Fruit fly (Drosophila melanogaster) whole organism: ENCODE data around the gene Cisd2.

Experiments used
- CG8478 ChIP-seq: fragments of >200 bp; optimal IDR thresholded peaks from 2 replicates; lab custom pipeline; 2018; ENCODE audit warnings: inconsistent platforms
- Dll ChIP-seq: fragments of >200 bp; optimal IDR thresholded peaks from 2 replicates; lab custom pipeline; 2017
- EcR ChIP-seq, 2 experiments: fragments of >200 bp; optimal IDR thresholded peaks; 2 replicates each; lab custom pipeline; 2017; ENCODE audit warnings: missing biosample characterization in 2 of 2, missing genetic modification characterization in 2 of 2, missing genetic modification reagents in 2 of 2
- pan ChIP-seq: fragments of >200 bp; optimal IDR thresholded peaks from 2 replicates; lab custom pipeline; 2017
- psq ChIP-seq: fragments of >200 bp; optimal IDR thresholded peaks from 2 replicates; lab custom pipeline; 2017
- usp ChIP-seq: fragments of >200 bp; optimal IDR thresholded peaks from 2 replicates; lab custom pipeline; 2017; ENCODE audit warnings: missing biosample characterization, missing genetic modification characterization, mixed read lengths

Gene Cisd2

DNA sequence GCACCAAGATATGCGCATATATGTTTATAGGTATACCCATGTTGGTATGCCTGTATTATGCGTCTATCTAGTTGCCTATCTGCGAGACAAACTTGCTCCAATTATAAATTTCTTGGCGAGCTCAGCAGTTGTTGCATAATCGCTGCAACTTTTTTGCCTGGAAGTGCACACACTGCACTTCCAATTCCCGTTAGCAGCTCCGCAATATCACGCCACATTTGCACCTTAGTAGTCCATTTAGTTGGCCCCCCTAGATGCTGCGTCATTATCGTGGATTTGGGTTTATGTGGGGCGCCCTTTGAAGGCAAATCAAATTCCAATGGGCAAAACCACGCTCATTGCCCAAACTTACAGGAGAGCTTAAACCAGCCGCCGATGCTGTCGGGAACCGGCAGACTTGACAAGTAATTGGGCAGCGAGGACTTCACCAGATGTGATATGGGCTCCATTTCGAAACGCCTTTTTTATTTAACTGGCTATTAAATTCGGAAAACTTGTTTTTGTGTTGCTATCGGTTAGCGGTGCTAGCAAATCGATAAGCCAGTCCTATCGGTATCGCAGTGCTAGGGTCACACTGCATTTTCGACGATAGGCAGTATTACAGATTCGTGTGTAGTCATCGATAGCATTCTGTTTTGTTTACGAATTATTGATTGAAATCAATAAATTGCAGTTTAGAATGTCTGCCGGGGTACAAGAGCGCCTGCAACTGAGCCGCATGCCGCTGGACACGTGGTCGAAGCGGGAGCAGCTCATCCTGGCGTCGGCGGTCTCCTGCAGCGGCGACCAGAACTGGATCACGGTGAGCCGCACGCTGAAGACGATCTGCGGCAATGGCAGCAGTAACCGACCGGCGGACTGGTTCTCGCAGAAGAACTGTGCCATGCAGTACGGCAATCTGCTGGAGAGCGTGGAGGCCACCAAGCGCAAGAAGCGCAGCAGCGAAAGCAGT is at the start of gene Cisd2, which contains the start of gene Brd8:
TSS of gene Cisd2 (minus strand) at position 538 of the 952 bp plus-strand sequence.
TSS of gene Brd8 (plus strand) at position 595 of the 952 bp plus-strand sequence.
- no peak for TF ChIP-seq Dll (lab: Kevin White, UChicago)
- TF ChIP-seq usp (GFP tag; lab: Kevin White, UChicago): no peak
- no peak for TF ChIP-seq EcR (GFP tag; optimal IDR thresholded peaks at IDR 0.05; lab: Kevin White, UChicago)
- TF ChIP-seq CG8478 (lab: Kevin White, UChicago): no peak
- TF ChIP-seq psq (lab: Kevin White, UChicago): no peak
- TF ChIP-seq pan (lab: Kevin White, UChicago): no peak

DNA sequence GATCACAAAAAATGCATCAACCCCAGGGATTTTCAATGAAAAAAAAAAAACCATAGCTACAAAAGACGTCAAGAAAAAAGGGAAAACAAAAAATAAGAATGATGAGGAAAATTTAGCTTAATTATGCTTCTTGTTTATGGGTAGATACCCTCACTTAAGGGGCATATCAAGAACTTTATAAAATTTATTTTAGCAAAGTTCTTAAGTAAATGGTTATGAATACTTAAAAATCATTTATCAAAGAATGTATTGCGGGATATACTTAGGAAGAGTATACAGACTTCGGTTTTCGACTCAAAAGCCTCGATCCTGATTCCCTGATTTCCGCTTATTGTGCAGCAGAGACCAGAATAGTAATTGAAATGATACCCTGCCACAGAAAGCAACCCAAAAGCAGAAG is 49.8 kb upstream of the Cisd2 start:
- TF ChIP-seq Dll (lab: Kevin White, UChicago): no peak
- no peak for TF ChIP-seq psq (lab: Kevin White, UChicago)
- TF ChIP-seq pan (lab: Kevin White, UChicago): no peak
- TF ChIP-seq usp (GFP tag; lab: Kevin White, UChicago): no peak
- no peak for TF ChIP-seq CG8478 (lab: Kevin White, UChicago)
- no peak for TF ChIP-seq EcR (GFP tag; optimal IDR thresholded peaks at IDR 0.05; lab: Kevin White, UChicago)

DNA sequence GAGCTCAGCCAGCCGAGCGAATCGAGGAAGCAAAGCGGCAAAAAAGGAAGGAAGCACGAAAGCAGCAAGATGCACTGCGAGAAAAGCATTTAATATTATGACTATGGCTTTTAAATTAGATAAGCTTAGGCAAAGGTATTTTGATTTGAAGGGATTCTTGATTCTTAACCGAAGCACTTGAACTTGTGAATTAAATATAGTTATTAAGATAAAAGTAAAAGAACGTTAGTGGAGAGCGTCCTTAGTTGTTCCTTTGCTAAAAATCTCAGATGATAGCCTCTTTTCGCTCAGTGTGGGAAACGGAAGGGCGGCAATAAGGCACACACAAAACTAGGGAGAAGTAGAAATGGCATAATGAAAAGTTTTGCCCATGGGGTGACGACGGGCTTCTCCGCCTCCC is 46.0 kb upstream of the Cisd2 start:
- no peak for TF ChIP-seq usp (GFP tag; lab: Kevin White, UChicago)
- TF ChIP-seq Dll (lab: Kevin White, UChicago): no peak
- no peak for TF ChIP-seq pan (lab: Kevin White, UChicago)
- no peak for TF ChIP-seq psq (lab: Kevin White, UChicago)
- TF ChIP-seq EcR (GFP tag; optimal IDR thresholded peaks at IDR 0.05; lab: Kevin White, UChicago): no peak
- TF ChIP-seq CG8478 (lab: Kevin White, UChicago): no peak

DNA sequence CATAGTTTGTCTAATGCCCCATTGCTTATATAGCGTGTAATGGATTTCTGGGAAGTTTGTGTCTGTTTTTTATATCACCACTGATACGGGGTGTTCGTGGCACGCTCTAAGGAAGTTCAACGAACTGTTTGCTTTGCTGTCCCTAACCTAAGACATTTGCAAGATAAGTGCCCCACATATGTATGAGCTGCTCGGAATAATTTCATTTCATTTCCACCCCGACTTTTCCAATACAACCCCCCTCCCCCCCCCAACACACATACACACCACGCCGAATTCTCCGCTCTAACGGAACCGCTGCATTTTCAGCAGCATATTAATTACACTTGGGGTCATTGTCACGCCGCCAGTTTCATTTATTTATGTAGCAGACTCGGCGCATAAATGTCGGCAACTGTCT is 44.8 kb upstream of the Cisd2 start:
- TF ChIP-seq EcR (GFP tag; optimal IDR thresholded peaks at IDR 0.05; lab: Kevin White, UChicago): no peak
- TF ChIP-seq pan (lab: Kevin White, UChicago): no peak
- TF ChIP-seq Dll (lab: Kevin White, UChicago): no peak
- TF ChIP-seq psq (lab: Kevin White, UChicago): no peak
- no peak for TF ChIP-seq usp (GFP tag; lab: Kevin White, UChicago)
- TF ChIP-seq CG8478 (lab: Kevin White, UChicago): no peak

DNA sequence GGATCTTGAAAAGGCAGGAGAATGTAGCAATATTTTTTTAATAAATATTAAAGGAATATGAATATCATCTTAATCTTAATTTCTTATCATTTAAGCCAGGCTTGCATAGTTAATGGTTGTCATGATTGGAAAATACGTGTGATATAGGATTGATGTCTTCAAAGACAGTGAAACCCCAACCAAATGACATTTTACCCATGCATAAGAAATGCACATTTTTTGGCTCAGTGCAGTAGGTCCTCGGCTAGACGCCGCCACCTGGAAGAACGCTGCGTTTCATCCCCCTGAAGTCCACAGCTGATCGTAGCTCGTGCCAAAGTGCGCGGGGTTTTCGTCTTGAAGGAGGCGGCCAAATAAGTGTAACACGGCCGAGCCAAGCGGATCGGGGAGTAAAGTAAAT is 43.4 kb upstream of the Cisd2 start:
- TF ChIP-seq psq (lab: Kevin White, UChicago) (no peak), usp (GFP tag; lab: Kevin White, UChicago) (no peak), EcR (GFP tag; optimal IDR thresholded peaks at IDR 0.05; lab: Kevin White, UChicago) (no peak), CG8478 (lab: Kevin White, UChicago) (no peak), pan (lab: Kevin White, UChicago) (no peak), Dll (lab: Kevin White, UChicago) (no peak)

DNA sequence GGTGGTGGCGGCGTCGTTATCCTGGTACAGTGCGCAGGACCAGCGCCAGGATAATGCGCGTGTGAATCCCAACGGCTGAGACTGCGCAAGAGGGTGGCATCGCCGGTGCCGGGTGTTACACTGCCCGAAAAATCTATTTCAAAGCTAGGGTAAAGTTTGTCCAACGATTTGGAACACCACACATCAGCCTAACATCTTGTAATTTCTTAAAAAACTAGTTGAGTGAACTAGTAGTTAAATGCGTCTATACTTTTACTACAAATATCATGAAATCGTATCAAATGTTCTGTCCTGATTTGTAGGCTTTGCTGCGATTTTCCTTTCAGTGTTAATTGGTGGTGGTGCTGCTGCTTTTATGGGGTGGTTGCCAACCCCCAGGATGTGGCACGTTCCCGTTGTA is 41.8 kb upstream of the Cisd2 start:
- TF ChIP-seq CG8478 (lab: Kevin White, UChicago) (no peak), Dll (lab: Kevin White, UChicago) (no peak), usp (GFP tag; lab: Kevin White, UChicago) (no peak), EcR (GFP tag; optimal IDR thresholded peaks at IDR 0.05; lab: Kevin White, UChicago) (no peak), pan (lab: Kevin White, UChicago) (no peak), psq (lab: Kevin White, UChicago) (no peak)

DNA sequence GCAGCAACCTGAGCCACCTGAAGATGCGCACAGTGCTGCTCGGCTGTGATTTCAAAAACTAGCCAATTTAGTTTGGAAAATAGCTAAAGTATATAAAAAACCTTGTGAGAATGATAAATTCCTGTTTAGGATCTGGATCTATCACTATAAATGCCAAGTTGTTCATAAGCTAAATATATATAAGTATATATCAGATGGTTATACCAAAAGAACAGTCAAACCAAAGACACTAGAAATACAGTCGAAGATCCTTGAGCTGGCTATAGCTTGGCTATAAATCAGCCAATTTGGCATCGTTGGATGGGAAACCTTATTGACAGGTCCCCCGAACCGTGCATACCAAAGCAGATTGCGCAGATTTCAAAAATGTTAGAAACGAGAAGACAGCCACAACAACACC is 40.0 kb upstream of the Cisd2 start:
- TF ChIP-seq EcR (GFP tag; optimal IDR thresholded peaks at IDR 0.05; lab: Kevin White, UChicago) (no peak), psq (lab: Kevin White, UChicago) (no peak)

DNA sequence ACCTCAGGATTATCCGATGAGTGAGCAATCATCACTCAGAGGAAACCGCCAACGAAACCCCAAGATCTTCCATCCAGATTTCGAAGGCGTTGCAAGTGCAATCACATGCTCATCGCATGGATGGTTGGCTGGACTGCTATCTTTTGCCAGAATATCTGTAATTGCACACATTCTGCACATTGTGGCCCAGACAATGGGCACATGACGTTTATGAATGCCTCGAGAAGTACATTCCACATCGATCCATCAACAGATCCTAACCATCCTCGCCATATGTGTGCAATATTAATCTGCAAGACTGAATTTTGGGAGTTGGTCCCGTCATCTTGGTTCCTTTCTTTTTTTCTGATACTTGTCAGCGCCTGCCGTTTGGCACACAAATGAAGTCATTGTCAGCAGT is 39.3 kb upstream of the Cisd2 start:
- TF ChIP-seq Dll (lab: Kevin White, UChicago) (no peak), pan (lab: Kevin White, UChicago) (no peak)

DNA sequence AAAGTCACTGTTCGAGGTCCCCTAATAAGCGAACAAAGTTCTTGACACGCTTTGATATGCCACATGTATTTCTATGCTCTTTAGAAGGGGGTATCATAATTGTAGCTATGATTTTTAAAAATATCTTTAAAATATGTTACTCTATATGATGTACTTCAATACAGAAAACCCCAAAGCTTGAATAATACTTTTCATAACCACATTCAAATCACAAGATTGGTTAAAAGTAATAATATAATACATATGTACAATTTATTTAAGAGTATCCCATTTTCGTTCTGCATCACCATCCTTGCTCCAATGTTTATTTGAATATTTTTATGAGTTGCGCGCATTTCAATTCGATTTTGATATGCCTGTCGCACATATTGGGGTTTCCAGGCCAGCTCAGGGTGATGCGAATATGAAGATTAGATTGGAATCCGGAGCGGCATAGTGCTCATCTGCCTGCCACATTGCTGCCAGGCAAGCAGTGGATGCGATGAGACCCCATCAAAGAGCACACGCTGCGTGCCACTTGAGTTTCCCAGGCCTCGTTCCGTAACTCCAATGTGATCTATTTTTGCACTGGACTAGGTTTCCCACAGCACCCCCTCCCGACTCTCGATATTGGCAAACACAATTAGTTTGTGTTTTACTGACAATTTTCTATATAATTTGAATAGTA is 36.4 kb upstream of the Cisd2 start:
- TF ChIP-seq psq (lab: Kevin White, UChicago) (no peak), Dll (lab: Kevin White, UChicago) (no peak), pan (lab: Kevin White, UChicago) (no peak), usp (GFP tag; lab: Kevin White, UChicago) (no peak), CG8478 (lab: Kevin White, UChicago) (no peak), EcR (GFP tag; optimal IDR thresholded peaks at IDR 0.05; lab: Kevin White, UChicago) (no peak)

DNA sequence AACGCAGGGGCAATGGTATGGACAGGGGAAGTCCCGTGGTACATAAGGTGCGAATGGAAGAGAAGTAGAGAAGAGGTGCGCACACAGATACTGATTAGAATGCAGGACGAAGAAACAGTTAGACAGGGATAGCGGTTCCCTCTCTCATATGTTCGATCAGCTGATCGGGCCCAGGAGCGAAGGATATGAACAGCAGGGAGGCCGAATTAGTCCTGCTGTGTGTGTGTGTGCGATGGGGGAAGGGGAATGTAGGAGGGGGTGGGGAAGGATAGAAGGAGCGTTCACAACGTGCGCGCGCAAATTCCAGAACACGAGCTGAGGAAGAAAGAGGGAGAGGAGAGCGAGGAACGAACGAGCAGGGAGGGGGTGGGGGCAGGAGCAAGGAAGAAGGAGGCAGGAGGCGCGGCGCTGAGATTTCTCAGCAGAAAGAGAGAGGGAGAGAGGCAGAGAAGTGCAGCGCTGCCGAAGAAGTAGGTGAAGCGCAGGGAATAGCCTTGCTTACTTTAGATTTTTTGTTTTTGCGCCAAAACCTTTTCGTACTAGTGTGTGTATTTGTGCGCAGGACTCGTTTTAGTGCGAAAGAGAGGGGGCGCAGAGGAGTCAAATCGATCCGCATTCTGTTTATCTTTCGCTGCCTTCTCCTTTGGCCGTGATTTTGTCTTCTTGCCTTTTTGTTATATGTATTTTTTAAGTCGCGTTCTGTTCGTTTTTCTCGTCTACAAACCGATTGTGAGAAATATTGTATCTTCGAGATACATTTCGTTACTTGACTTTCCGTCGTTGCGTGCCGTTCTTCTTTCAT is 34.9 kb upstream of the Cisd2 start:
- no peak for TF ChIP-seq psq (lab: Kevin White, UChicago)
- TF ChIP-seq usp (GFP tag; lab: Kevin White, UChicago): no peak
- TF ChIP-seq Dll (lab: Kevin White, UChicago): no peak
- TF ChIP-seq CG8478 (lab: Kevin White, UChicago): no peak
- no peak for TF ChIP-seq EcR (GFP tag; optimal IDR thresholded peaks at IDR 0.05; lab: Kevin White, UChicago)
- TF ChIP-seq pan (lab: Kevin White, UChicago): no peak
